Worm (Caenorhabditis elegans): ENCODE data around the gene T25B9.3.

DNA sequence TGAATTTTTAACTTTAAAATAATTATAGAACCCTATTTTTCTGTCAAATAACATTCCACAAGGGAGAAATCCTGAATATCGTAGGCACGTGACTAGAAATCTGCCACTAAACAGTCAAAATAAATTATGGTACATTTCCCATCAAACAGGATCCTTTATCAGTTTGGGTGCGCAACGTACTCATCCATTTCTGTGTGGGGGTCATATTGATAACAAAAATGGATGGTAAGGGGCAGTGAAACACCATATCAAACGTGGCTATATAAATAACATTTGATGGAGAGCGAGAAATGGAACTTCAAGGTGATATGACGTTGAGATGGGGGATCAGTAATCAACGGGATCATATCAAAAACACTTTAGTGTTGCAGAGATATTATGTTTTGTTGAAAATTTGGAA lies 39.5 kb downstream of the T25B9.3 start:
- TF ChIP-seq dmd-4 (tag; optimal IDR thresholded peaks at IDR 0.05; ENCODE audit: borderline replicate concordance) (no peak), lim-6 (tag; optimal IDR thresholded peaks at IDR 0.05) (no peak), nfya-1 (tag; optimal IDR thresholded peaks at IDR 0.05) (no peak), ama-1 (optimal IDR thresholded peaks at IDR 0.05) (no peak), eyg-1 (tag; optimal IDR thresholded peaks at IDR 0.05) (no peak), rnt-1 (tag; optimal IDR thresholded peaks at IDR 0.05) (no peak), ceh-9 (tag; optimal IDR thresholded peaks at IDR 0.05) (no peak), pha-4 (tag; optimal IDR thresholded peaks at IDR 0.05) (no peak), fkh-10 (GFP tag; optimal IDR thresholded peaks at IDR 0.05) (no peak), unc-55 (GFP tag; optimal IDR thresholded peaks at IDR 0.05) (no peak), hlh-6 (tag; optimal IDR thresholded peaks at IDR 0.05) (no peak), elt-2 (tag; optimal IDR thresholded peaks at IDR 0.05) (peak; percentile 84)

Measured in whole organism, late embryonic.